Fruit fly (Drosophila melanogaster) whole organism, embryonic: ENCODE measurements around the gene Prosbeta6.

Experiments
- Antp ChIP-seq: fragments of 200-800 bp; sonication (Bioruptor generic); optimal IDR thresholded peaks from 3 replicates; lab custom pipeline; 2016; ENCODE audit warnings: missing biosample characterization, missing genetic modification characterization
- CG10147 ChIP-seq: fragments of 200-800 bp; sonication (Bioruptor generic); optimal IDR thresholded peaks from 2 replicates; lab custom pipeline; 2019; ENCODE audit warnings: missing biosample characterization, mild to moderate bottlenecking, missing genetic modification characterization, moderate library complexity
- CG1024 ChIP-seq: fragments of 200-800 bp; sonication (Bioruptor generic); IDR thresholded peaks from 2 replicates; pipeline ENCODE4 v1.3.6; 2022; ENCODE audit warnings: missing biosample characterization, missing genetic modification characterization
- CG1233 ChIP-seq: fragments of 200-800 bp; sonication (Bioruptor generic); optimal IDR thresholded peaks from 4 replicates; lab custom pipeline; 2018; ENCODE audit warnings: missing biosample characterization, mild to moderate bottlenecking, missing genetic modification characterization
- CG13296 ChIP-seq: fragments of 200-800 bp; sonication (Bioruptor generic); optimal IDR thresholded peaks from 3 replicates; lab custom pipeline; 2018; ENCODE audit warnings: missing biosample characterization, mild to moderate bottlenecking, missing genetic modification characterization
- CG13424 ChIP-seq: fragments of 200-800 bp; sonication (Bioruptor generic); optimal IDR thresholded peaks from 2 replicates; lab custom pipeline; 2019; ENCODE audit warnings: missing biosample characterization, mild to moderate bottlenecking, missing genetic modification characterization, moderate library complexity
- CG14050 ChIP-seq: fragments of 200-800 bp; sonication (Bioruptor generic); IDR thresholded peaks from 3 replicates; pipeline ENCODE4 v1.3.6; 2022; ENCODE audit warnings: missing biosample characterization, missing genetic modification characterization
- CG14441 ChIP-seq: fragments of 200-800 bp; sonication (Bioruptor generic); IDR thresholded peaks from 2 replicates; pipeline ENCODE4 v1.3.6; 2022; ENCODE audit warnings: missing biosample characterization, missing genetic modification characterization
- CG1529 ChIP-seq: fragments of 200-800 bp; sonication (Bioruptor generic); optimal IDR thresholded peaks from 3 replicates; lab custom pipeline; 2018; ENCODE audit warnings: missing biosample characterization, missing genetic modification characterization
- CG15601 ChIP-seq: fragments of 200-800 bp; sonication (Bioruptor generic); optimal IDR thresholded peaks from 3 replicates; lab custom pipeline; 2019; ENCODE audit warnings: missing biosample characterization, mild to moderate bottlenecking, missing genetic modification characterization, moderate library complexity
- CG1603 ChIP-seq: fragments of 200-800 bp; sonication (Bioruptor generic); optimal IDR thresholded peaks from 2 replicates; lab custom pipeline; 2019; ENCODE audit warnings: missing biosample characterization, mild to moderate bottlenecking, missing genetic modification characterization, moderate library complexity
- CG17385 ChIP-seq: fragments of 200-800 bp; sonication (Bioruptor generic); optimal IDR thresholded peaks from 3 replicates; lab custom pipeline; 2018; ENCODE audit warnings: missing biosample characterization, mild to moderate bottlenecking, missing genetic modification characterization
- CG17912 ChIP-seq: fragments of 200-800 bp; sonication (Bioruptor generic); optimal IDR thresholded peaks from 2 replicates; lab custom pipeline; 2018; ENCODE audit warnings: missing biosample characterization, mild to moderate bottlenecking, missing genetic modification characterization
- CG2678 ChIP-seq: fragments of 200-800 bp; sonication (Bioruptor generic); optimal IDR thresholded peaks from 3 replicates; lab custom pipeline; 2019; ENCODE audit warnings: missing biosample characterization, mild to moderate bottlenecking, missing genetic modification characterization, moderate library complexity
- CG2712 ChIP-seq: fragments of 200-800 bp; optimal IDR thresholded peaks from 3 replicates; lab custom pipeline; 2019; ENCODE audit warnings: missing biosample characterization, mild to moderate bottlenecking, missing genetic modification characterization, moderate library complexity
- CG2875 ChIP-seq: fragments of 200-800 bp; sonication (Bioruptor generic); optimal IDR thresholded peaks from 2 replicates; lab custom pipeline; 2017; ENCODE audit warnings: missing biosample characterization, mild to moderate bottlenecking, missing genetic modification characterization, missing genetic modification reagents
- CG2889 ChIP-seq: fragments of 200-800 bp; sonication (Bioruptor generic); IDR thresholded peaks from 3 replicates; pipeline ENCODE4 v1.3.6; 2022; ENCODE audit warnings: missing biosample characterization, missing genetic modification characterization
- CG31224 ChIP-seq: fragments of 200-800 bp; sonication (Bioruptor generic); IDR thresholded peaks from 2 replicates; pipeline ENCODE4 v1.3.6; 2022; ENCODE audit warnings: missing biosample characterization, missing genetic modification characterization
- CG32532 ChIP-seq: fragments of 200-800 bp; sonication (Bioruptor generic); IDR thresholded peaks from 2 replicates; pipeline ENCODE4 v1.3.6; 2022; ENCODE audit warnings: missing biosample characterization, missing genetic modification characterization
- CG3407 ChIP-seq: fragments of 200-800 bp; sonication (Bioruptor generic); optimal IDR thresholded peaks from 2 replicates; lab custom pipeline; 2018; ENCODE audit warnings: missing biosample characterization, mild to moderate bottlenecking, missing genetic modification characterization
- CG6254 ChIP-seq: fragments of 200-800 bp; sonication (Bioruptor generic); optimal IDR thresholded peaks from 3 replicates; lab custom pipeline; 2017; ENCODE audit warnings: mild to moderate bottlenecking, missing biosample characterization, missing genetic modification reagents, missing genetic modification characterization
- CG7357 ChIP-seq: fragments of 200-800 bp; sonication (Bioruptor generic); IDR thresholded peaks from 3 replicates; pipeline ENCODE4 v1.3.6; 2022; ENCODE audit warnings: missing biosample characterization, missing genetic modification characterization
- CG7928 ChIP-seq: fragments of 200-800 bp; sonication (Bioruptor generic); optimal IDR thresholded peaks from 2 replicates; lab custom pipeline; 2017; ENCODE audit warnings: missing biosample characterization, mild to moderate bottlenecking, missing genetic modification characterization
- CG7963 ChIP-seq: fragments of 200-800 bp; sonication (Bioruptor generic); IDR thresholded peaks from 3 replicates; pipeline ENCODE4 v1.3.6; 2022; ENCODE audit warnings: missing biosample characterization, missing genetic modification characterization; ENCODE audit not compliant: partially characterized antibody
- CTCF ChIP-seq: fragments of 200-800 bp; sonication (Bioruptor generic); optimal IDR thresholded peaks from 2 replicates; lab custom pipeline; 2017; ENCODE audit warnings: missing biosample characterization, mild to moderate bottlenecking, missing genetic modification characterization, moderate library complexity
- CkIIα-i1 ChIP-seq: fragments of 200-800 bp; sonication (Bioruptor generic); IDR thresholded peaks from 2 replicates; pipeline ENCODE4 v1.3.6; 2022; ENCODE audit warnings: missing biosample characterization, missing genetic modification characterization
- D ChIP-seq, 2 experiments: fragments of 200-800 bp in 1 of 2; fragments of >200 bp in 1 of 2; sonication (Bioruptor generic) in 1 of 2; optimal IDR thresholded peaks; 2 replicates in 1 of 2; 3 replicates in 1 of 2; lab custom pipeline; 2017; ENCODE audit warnings: mild to moderate bottlenecking in 1 of 2, missing biosample characterization in 1 of 2, missing genetic modification characterization in 1 of 2, missing genetic modification reagents in 1 of 2
- Dad ChIP-seq: fragments of 200-800 bp; sonication (Bioruptor generic); optimal IDR thresholded peaks from 3 replicates; lab custom pipeline; 2016; ENCODE audit warnings: missing biosample characterization, missing genetic modification characterization
- Dip2 ChIP-seq: fragments of 200-800 bp; sonication (Bioruptor generic); IDR thresholded peaks from 2 replicates; pipeline ENCODE4 v1.3.6; 2022; ENCODE audit warnings: missing biosample characterization, missing genetic modification characterization
- Elba2 ChIP-seq: fragments of 200-800 bp; sonication (Bioruptor generic); optimal IDR thresholded peaks from 3 replicates; lab custom pipeline; 2016; ENCODE audit warnings: missing biosample characterization, missing genetic modification characterization
- Ets97D ChIP-seq: fragments of 200-800 bp; sonication (Bioruptor generic); optimal IDR thresholded peaks from 3 replicates; lab custom pipeline; 2016; ENCODE audit warnings: missing biosample characterization, missing genetic modification characterization
- Gsc ChIP-seq: fragments of 200-800 bp; sonication (Bioruptor generic); IDR thresholded peaks from 2 replicates; pipeline ENCODE4 v1.3.6; 2022; ENCODE audit warnings: missing biosample characterization, missing genetic modification characterization
- Lim3 ChIP-seq: fragments of 200-800 bp; sonication (Bioruptor generic); IDR thresholded peaks from 2 replicates; pipeline ENCODE4 v1.3.6; 2022; ENCODE audit warnings: missing biosample characterization, missing genetic modification characterization
- MBD-R2 ChIP-seq: fragments of 200-800 bp; sonication (Bioruptor generic); IDR thresholded peaks from 2 replicates; pipeline ENCODE4 v1.3.6; 2022; ENCODE audit warnings: missing biosample characterization, missing genetic modification characterization
- Oli ChIP-seq: fragments of 200-800 bp; sonication (Bioruptor generic); optimal IDR thresholded peaks from 2 replicates; lab custom pipeline; 2018; ENCODE audit warnings: missing biosample characterization, mild to moderate bottlenecking, missing genetic modification characterization, moderate library complexity
- Vsx1 ChIP-seq: fragments of 200-800 bp; sonication (Bioruptor generic); optimal IDR thresholded peaks from 2 replicates; lab custom pipeline; 2017; ENCODE audit warnings: missing biosample characterization, mild to moderate bottlenecking, missing genetic modification characterization, missing genetic modification reagents
- btn ChIP-seq: fragments of 200-800 bp; sonication (Bioruptor generic); optimal IDR thresholded peaks from 2 replicates; lab custom pipeline; 2016; ENCODE audit warnings: missing biosample characterization, missing genetic modification characterization
- cad ChIP-seq: fragments of >200 bp; optimal IDR thresholded peaks from 2 replicates; lab custom pipeline; 2017; ENCODE audit warnings: missing biosample characterization, missing genetic modification characterization
- crp ChIP-seq, 2 experiments: fragments of 200-800 bp; sonication (Bioruptor generic); optimal IDR thresholded peaks; 2 replicates in 1 of 2; 3 replicates in 1 of 2; lab custom pipeline; 2017; ENCODE audit warnings: missing biosample characterization in 2 of 2, missing genetic modification characterization in 2 of 2, mild to moderate bottlenecking in 1 of 2, moderate library complexity in 1 of 2
- ewg ChIP-seq: fragments of 200-800 bp; sonication (Bioruptor generic); optimal IDR thresholded peaks from 3 replicates; lab custom pipeline; 2017; ENCODE audit warnings: mild to moderate bottlenecking, missing biosample characterization, missing genetic modification reagents, missing genetic modification characterization
- gce ChIP-seq: fragments of 200-800 bp; sonication (Bioruptor generic); IDR thresholded peaks from 3 replicates; pipeline ENCODE4 v1.3.6; 2022; ENCODE audit warnings: missing biosample characterization, missing genetic modification characterization
- ind ChIP-seq: fragments of 200-800 bp; sonication (Bioruptor generic); optimal IDR thresholded peaks from 3 replicates; lab custom pipeline; 2016; ENCODE audit warnings: missing biosample characterization, missing genetic modification characterization
- lola ChIP-seq, 3 experiments: fragments of >200 bp in 2 of 3; fragments of 200-800 bp in 1 of 3; sonication (Bioruptor generic) in 1 of 3; optimal IDR thresholded peaks; 2 replicates each; lab custom pipeline; 2017 to 2019; ENCODE audit warnings: missing biosample characterization in 3 of 3, missing genetic modification characterization in 3 of 3, mild to moderate bottlenecking in 1 of 3, moderate library complexity in 1 of 3
- mirr ChIP-seq: fragments of 200-800 bp; sonication (Bioruptor generic); optimal IDR thresholded peaks from 3 replicates; lab custom pipeline; 2018; ENCODE audit warnings: missing biosample characterization, mild to moderate bottlenecking, missing genetic modification characterization
- nau ChIP-seq: fragments of 200-800 bp; sonication (Bioruptor generic); optimal IDR thresholded peaks from 3 replicates; lab custom pipeline; 2017; ENCODE audit warnings: missing biosample characterization, mild to moderate bottlenecking, missing genetic modification characterization, missing genetic modification reagents
- rib ChIP-seq: fragments of 200-800 bp; sonication (Bioruptor generic); IDR thresholded peaks from 2 replicates; pipeline ENCODE4 v1.3.6; 2022; ENCODE audit warnings: missing biosample characterization, missing genetic modification characterization
- sim ChIP-seq: fragments of 200-800 bp; sonication (Bioruptor generic); IDR thresholded peaks from 2 replicates; pipeline ENCODE4 v1.3.6; 2022; ENCODE audit warnings: missing biosample characterization, missing genetic modification characterization
- toy ChIP-seq: fragments of 200-800 bp; sonication (Bioruptor generic); IDR thresholded peaks from 2 replicates; pipeline ENCODE4 v1.3.6; 2022; ENCODE audit warnings: missing biosample characterization, missing genetic modification characterization
- zen ChIP-seq: fragments of 200-800 bp; sonication (Bioruptor generic); optimal IDR thresholded peaks from 3 replicates; lab custom pipeline; 2018; ENCODE audit warnings: missing biosample characterization, mild to moderate bottlenecking, missing genetic modification characterization, moderate library complexity

Prosbeta6 gene

DNA sequence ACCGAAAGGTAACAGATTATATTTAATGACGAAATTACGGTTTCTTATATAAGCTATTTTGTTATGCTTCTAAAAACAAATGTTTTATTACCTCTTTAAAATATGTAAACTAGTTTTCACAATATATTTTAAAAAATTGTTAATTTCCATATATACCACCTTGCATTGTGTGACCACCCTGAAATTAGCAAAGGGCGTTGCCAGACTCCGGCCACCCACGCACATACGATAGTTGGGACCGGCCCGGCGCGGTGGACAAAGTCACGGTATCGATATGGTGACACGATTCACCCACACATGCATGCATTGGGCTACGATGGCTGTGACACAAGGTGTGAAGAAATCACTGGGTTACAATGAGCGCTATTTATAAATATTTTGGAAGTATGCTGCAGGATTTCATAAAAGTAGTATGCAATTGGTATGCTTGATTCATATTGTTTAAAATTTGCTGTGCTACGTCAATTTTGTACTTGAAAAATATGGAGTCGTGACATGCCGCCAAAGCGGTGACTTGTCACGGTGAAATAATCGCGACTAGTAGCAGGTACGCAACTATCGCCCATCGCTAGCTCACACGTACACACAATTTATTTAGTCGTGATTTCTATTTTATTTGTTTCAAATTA, 22.1 kb downstream of the Prosbeta6 start (continued):
- TF ChIP-seq ewg (peak; percentile 68), CG6254 (GFP tag; lab: Kevin White, UChicago) (no peak), MBD-R2 (peak; percentile 66), CG2678 (tag; lab: Kevin White, UChicago) (peak; percentile 70), Gsc (GFP tag; lab: Robert Waterston, UW) (no peak), toy (GFP tag; lab: Robert Waterston, UW) (peak; percentile 34; the same call in 1 of the 2 replicates), CkIIα-i1 (GFP tag; lab: Robert Waterston, UW) (no peak), zen (tag; lab: Kevin White, UChicago) (peak; percentile 41), gce (GFP tag; lab: Robert Waterston, UW) (no peak), Dip2 (GFP tag; lab: Robert Waterston, UW) (no peak), CG17385 (peak; percentile 24), CG1603 (tag; lab: Kevin White, UChicago) (peak; percentile 75), CG13424 (tag; lab: Kevin White, UChicago) (peak; percentile 60), btn (GFP tag; lab: Kevin White, UChicago) (peak; percentile 5), Dad (peak; percentile 64), Elba2 (GFP tag; lab: Kevin White, UChicago) (peak; percentile 54), CG3407 (GFP tag; lab: Kevin White, UChicago) (no peak), crp (GFP tag; optimal IDR thresholded peaks at IDR 0.05; lab: Kevin White, UChicago) (peak in 1 of 2 experiments; percentile 57), CG7928 (GFP tag; lab: Kevin White, UChicago) (no peak), CG10147 (peak; percentile 36), CG7963 (GFP tag; lab: Robert Waterston, UW) (peak; percentile 79; the same call in 2 of the 3 replicates), CG15601 (tag; lab: Kevin White, UChicago) (peak; percentile 2), Oli (tag; lab: Kevin White, UChicago) (peak; percentile 21), ind (GFP tag; lab: Kevin White, UChicago) (peak; percentile 41), nau (no peak), mirr (GFP tag; lab: Kevin White, UChicago) (peak; percentile 15), Lim3 (GFP tag; lab: Robert Waterston, UW) (no peak), sim (no peak), Ets97D (GFP tag; lab: Kevin White, UChicago) (peak; percentile 76), CG32532 (peak; percentile 80), CG31224 (GFP tag; lab: Robert Waterston, UW) (peak; percentile 54), CTCF (GFP tag; lab: Kevin White, UChicago) (no peak), rib (GFP tag; lab: Robert Waterston, UW) (no peak), CG1233 (GFP tag; lab: Kevin White, UChicago) (peak; percentile 13), D (optimal IDR thresholded peaks at IDR 0.05; lab: Kevin White, UChicago) (peak; percentile 98), D (GFP tag; optimal IDR thresholded peaks at IDR 0.05; lab: Kevin White, UChicago) (peak; percentile 16), CG1529 (GFP tag; lab: Kevin White, UChicago) (peak; percentile 18), lola (GFP tag; optimal IDR thresholded peaks at IDR 0.05; lab: Kevin White, UChicago) (peak in 1 of 3 experiments; percentile 21), CG7357 (GFP tag; lab: Robert Waterston, UW) (peak; percentile 51; the same call in 1 of the 3 replicates), CG13296 (peak; percentile 60), CG2712 (tag; lab: Kevin White, UChicago) (peak; percentile 66), Vsx1 (GFP tag; lab: Kevin White, UChicago) (no peak), CG1024 (0 out of 2 replicates have a peak, but pooled peaks have one; percentile 18), CG17912 (GFP tag; lab: Kevin White, UChicago) (peak; percentile 50), CG2889 (GFP tag; lab: Robert Waterston, UW) (peak; percentile 69; the same call in 2 of the 3 replicates), cad (no peak), CG14441 (peak; percentile 36; the same call in 1 of the 2 replicates), CG2875 (no peak), CG14050 (GFP tag; lab: Robert Waterston, UW) (peak; percentile 39; the same call in 2 of the 3 replicates), Antp (GFP tag; lab: Kevin White, UChicago) (peak; percentile 44)
